Worm (Caenorhabditis elegans): ENCODE data around the gene jmjd-5.

Gene jmjd-5

ce11 chrV:11144694-11145093, 17.4 kb downstream of the jmjd-5 start, which contains the start of gene C06H2.7:
Gene C06H2.7 (minus strand): TSS chrV:11144794.
- TF ChIP-seq med-1 (GFP tag; optimal IDR thresholded peaks at IDR 0.05; ENCODE audit: insufficient read depth) (no peak), klf-2 (GFP tag; conservative IDR thresholded peaks at IDR 0.05) (no peak), cog-1 (tag; optimal IDR thresholded peaks at IDR 0.05) (no peak), ztf-29 (GFP tag; IDR thresholded peaks at IDR 0.05) (no peak), T22C8.4 (GFP tag; IDR thresholded peaks at IDR 0.05) (no peak), ztf-23 (GFP tag; IDR thresholded peaks at IDR 0.05) (no peak), tab-1 (GFP tag; IDR thresholded peaks at IDR 0.05) (no peak), flt-1 (GFP tag; IDR thresholded peaks at IDR 0.05) (no peak), ref-1 (GFP tag; conservative IDR thresholded peaks at IDR 0.05) (no peak)

- TF ChIP-seq cog-1 (tag; optimal IDR thresholded peaks at IDR 0.05) (no peak), tab-1 (GFP tag; IDR thresholded peaks at IDR 0.05) (no peak), med-1 (GFP tag; optimal IDR thresholded peaks at IDR 0.05; ENCODE audit: insufficient read depth) (no peak), flt-1 (GFP tag; IDR thresholded peaks at IDR 0.05) (no peak), klf-2 (GFP tag; conservative IDR thresholded peaks at IDR 0.05) (no peak), ref-1 (GFP tag; conservative IDR thresholded peaks at IDR 0.05) (no peak), ztf-23 (GFP tag; IDR thresholded peaks at IDR 0.05) (no peak), T22C8.4 (GFP tag; IDR thresholded peaks at IDR 0.05) (no peak)
These were observed 19.9 kb downstream of the jmjd-5 start, which contains the start of the genes T19C4.24 and nlp-33 for ce11 chrV:11146958-11147779. Gene T19C4.24 (minus strand): TSS chrV:11147008. Gene nlp-33 (plus strand): TSS chrV:11147346.

DNA sequence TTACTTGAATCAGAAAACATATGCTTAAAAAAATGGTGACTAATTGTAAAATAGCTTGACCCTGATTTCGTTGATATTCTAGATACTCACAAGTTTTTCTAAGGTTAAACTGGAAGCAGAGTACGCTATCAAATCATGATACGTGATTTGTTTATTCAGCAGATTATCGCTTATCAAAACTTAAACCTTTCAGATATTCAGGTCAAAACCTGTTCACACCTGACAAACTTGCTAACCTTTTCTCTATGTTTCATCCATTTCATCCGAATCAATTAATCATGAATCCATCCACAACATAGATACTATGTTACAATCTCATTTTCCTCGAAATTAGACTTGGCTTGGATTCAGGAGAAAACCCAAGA, 20.5 kb downstream of the jmjd-5 start:
- no peak for TF ChIP-seq flt-1 (GFP tag; IDR thresholded peaks at IDR 0.05)
- no peak for TF ChIP-seq med-1 (GFP tag; optimal IDR thresholded peaks at IDR 0.05; ENCODE audit: insufficient read depth)
- no peak for TF ChIP-seq cog-1 (tag; optimal IDR thresholded peaks at IDR 0.05)
- TF ChIP-seq T22C8.4 (GFP tag; IDR thresholded peaks at IDR 0.05): no peak
- TF ChIP-seq ref-1 (GFP tag; conservative IDR thresholded peaks at IDR 0.05): no peak
- TF ChIP-seq ztf-29 (GFP tag; IDR thresholded peaks at IDR 0.05): no peak
- TF ChIP-seq ztf-23 (GFP tag; IDR thresholded peaks at IDR 0.05): no peak
- TF ChIP-seq tab-1 (GFP tag; IDR thresholded peaks at IDR 0.05): no peak
- no peak for TF ChIP-seq klf-2 (GFP tag; conservative IDR thresholded peaks at IDR 0.05)

ce11 chrV:11148971-11149370, 21.7 kb downstream of the jmjd-5 start:
- no peak for TF ChIP-seq klf-2 (GFP tag; conservative IDR thresholded peaks at IDR 0.05)

DNA sequence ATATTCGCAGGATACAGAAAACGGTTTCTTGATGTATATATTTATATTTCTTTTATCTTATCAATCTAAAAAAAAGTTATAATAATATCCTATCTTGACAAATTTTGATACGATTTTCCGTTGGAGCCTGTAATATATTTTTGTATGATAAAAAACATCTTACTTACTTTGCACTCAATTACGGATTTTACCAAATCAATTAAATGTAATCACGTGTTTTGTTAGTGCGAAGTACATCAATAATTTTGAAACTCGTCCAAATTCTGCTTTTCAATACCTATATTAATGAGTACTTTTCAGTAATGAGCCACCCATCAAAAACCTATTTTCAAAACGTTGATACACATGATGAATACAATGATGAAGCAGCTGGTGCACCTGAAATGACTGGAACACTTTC, 22.1 kb downstream of the jmjd-5 start, which contains the start of gene T19C4.1:
Gene T19C4.1, plus strand, starts transcription at position 301 of the 400 bp plus-strand sequence.
- TF ChIP-seq flt-1 (GFP tag; IDR thresholded peaks at IDR 0.05) (no peak), cog-1 (tag; optimal IDR thresholded peaks at IDR 0.05) (no peak), med-1 (GFP tag; optimal IDR thresholded peaks at IDR 0.05; ENCODE audit: insufficient read depth) (no peak), klf-2 (GFP tag; conservative IDR thresholded peaks at IDR 0.05) (no peak), ztf-29 (GFP tag; IDR thresholded peaks at IDR 0.05) (no peak), T22C8.4 (GFP tag; IDR thresholded peaks at IDR 0.05) (no peak), ztf-23 (GFP tag; IDR thresholded peaks at IDR 0.05) (no peak), ref-1 (GFP tag; conservative IDR thresholded peaks at IDR 0.05) (no peak), tab-1 (GFP tag; IDR thresholded peaks at IDR 0.05) (no peak)

ce11 chrV:11152333-11152732, 25.0 kb downstream of the jmjd-5 start, which contains the start of gene srg-39:
Gene srg-39 (minus strand): TSS chrV:11152433.
- no peak for TF ChIP-seq cog-1 (tag; optimal IDR thresholded peaks at IDR 0.05)
- TF ChIP-seq ref-1 (GFP tag; conservative IDR thresholded peaks at IDR 0.05): no peak
- TF ChIP-seq tab-1 (GFP tag; IDR thresholded peaks at IDR 0.05): no peak
- TF ChIP-seq T22C8.4 (GFP tag; IDR thresholded peaks at IDR 0.05): no peak
- TF ChIP-seq klf-2 (GFP tag; conservative IDR thresholded peaks at IDR 0.05): no peak

DNA sequence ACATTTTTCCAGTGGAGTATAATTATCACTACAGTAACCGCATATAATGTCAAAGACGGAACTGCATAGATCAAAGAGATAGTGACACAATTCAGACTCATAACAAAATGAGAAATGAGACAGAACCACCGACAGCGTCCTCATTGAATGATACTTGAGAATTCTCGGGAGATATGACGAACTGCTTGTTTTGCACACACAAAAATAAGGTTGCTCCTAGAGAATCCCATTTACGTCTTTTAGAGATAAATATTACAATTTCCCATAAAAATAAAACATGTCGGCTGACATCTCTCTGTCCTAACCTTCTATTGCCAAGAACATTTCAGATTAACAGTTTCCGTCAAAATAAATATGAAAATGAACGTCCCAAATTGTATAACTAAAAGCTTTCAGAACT, 28.3 kb downstream of the jmjd-5 start, which contains the start of gene srg-38:
Gene srg-38, minus strand, starts transcription at position 101 of the 400 bp plus-strand sequence.
- no peak for TF ChIP-seq ztf-23 (GFP tag; IDR thresholded peaks at IDR 0.05)
- TF ChIP-seq flt-1 (GFP tag; IDR thresholded peaks at IDR 0.05): no peak
- TF ChIP-seq ref-1 (GFP tag; conservative IDR thresholded peaks at IDR 0.05): no peak
- no peak for TF ChIP-seq T22C8.4 (GFP tag; IDR thresholded peaks at IDR 0.05)
- TF ChIP-seq cog-1 (tag; optimal IDR thresholded peaks at IDR 0.05): no peak
- TF ChIP-seq klf-2 (GFP tag; conservative IDR thresholded peaks at IDR 0.05): no peak
- no peak for TF ChIP-seq med-1 (GFP tag; optimal IDR thresholded peaks at IDR 0.05; ENCODE audit: insufficient read depth)

DNA sequence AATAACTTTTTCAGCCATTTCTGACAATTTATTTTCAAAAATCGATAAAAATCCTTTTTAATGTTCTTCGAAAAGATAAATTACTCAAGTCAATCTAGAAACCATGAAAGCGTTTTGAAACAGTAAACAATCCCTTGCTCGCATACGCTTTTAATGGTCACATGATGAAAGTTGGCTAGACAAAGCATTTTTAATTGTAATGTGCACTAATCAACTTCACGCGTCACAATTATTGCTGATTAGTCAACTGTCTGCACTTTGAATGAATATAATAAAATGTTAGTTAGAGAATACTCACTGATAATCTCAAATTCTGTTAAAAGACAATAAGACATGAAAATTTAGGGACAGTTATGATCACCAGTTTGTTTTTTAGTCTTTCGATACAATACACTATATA, 29.3 kb downstream of the jmjd-5 start:
- no peak for TF ChIP-seq ref-1 (GFP tag; conservative IDR thresholded peaks at IDR 0.05)
- TF ChIP-seq T22C8.4 (GFP tag; IDR thresholded peaks at IDR 0.05): no peak
- TF ChIP-seq flt-1 (GFP tag; IDR thresholded peaks at IDR 0.05): no peak
- TF ChIP-seq cog-1 (tag; optimal IDR thresholded peaks at IDR 0.05): no peak
- no peak for TF ChIP-seq ztf-29 (GFP tag; IDR thresholded peaks at IDR 0.05)
- no peak for TF ChIP-seq med-1 (GFP tag; optimal IDR thresholded peaks at IDR 0.05; ENCODE audit: insufficient read depth)
- no peak for TF ChIP-seq klf-2 (GFP tag; conservative IDR thresholded peaks at IDR 0.05)
- no peak for TF ChIP-seq ztf-23 (GFP tag; IDR thresholded peaks at IDR 0.05)
- no peak for TF ChIP-seq tab-1 (GFP tag; IDR thresholded peaks at IDR 0.05)

DNA sequence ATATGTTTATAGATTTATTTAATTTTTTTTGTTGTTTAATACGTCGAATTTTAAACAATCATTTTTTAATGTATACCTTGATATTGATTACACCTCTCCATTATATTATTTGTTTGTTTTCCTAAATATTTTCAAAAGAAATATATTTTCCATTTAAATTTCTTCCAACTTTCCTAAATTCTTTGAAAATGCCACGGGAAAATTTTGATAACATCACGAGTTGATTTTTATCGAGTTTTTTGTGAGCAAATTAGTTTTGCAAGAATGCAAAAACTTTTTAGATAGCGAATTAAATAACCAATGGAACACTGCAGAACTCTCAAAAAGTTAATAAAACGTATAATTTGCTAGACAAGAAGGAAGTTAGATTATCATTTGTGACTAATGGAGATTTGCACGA, 30.6 kb downstream of the jmjd-5 start, which contains the start of gene srg-42:
Gene srg-42, minus strand, starts transcription at position 101 of the 400 bp plus-strand sequence.
- TF ChIP-seq T22C8.4 (GFP tag; IDR thresholded peaks at IDR 0.05): no peak
- TF ChIP-seq flt-1 (GFP tag; IDR thresholded peaks at IDR 0.05): no peak
- no peak for TF ChIP-seq cog-1 (tag; optimal IDR thresholded peaks at IDR 0.05)
- TF ChIP-seq tab-1 (GFP tag; IDR thresholded peaks at IDR 0.05): no peak
- no peak for TF ChIP-seq ref-1 (GFP tag; conservative IDR thresholded peaks at IDR 0.05)
- TF ChIP-seq med-1 (GFP tag; optimal IDR thresholded peaks at IDR 0.05; ENCODE audit: insufficient read depth): no peak
- TF ChIP-seq ztf-23 (GFP tag; IDR thresholded peaks at IDR 0.05): no peak
- TF ChIP-seq klf-2 (GFP tag; conservative IDR thresholded peaks at IDR 0.05): no peak
- no peak for TF ChIP-seq ztf-29 (GFP tag; IDR thresholded peaks at IDR 0.05)

Data from whole organism, midembryonic.